Worm (Caenorhabditis elegans): ENCODE data around the gene K02F6.8.
"Not testable (repeated sequence)": the region's sequence is repeated elsewhere in the genome, so short reads cannot be mapped to it uniquely, and the experiment has no call there.

Gene K02F6.8

DNA sequence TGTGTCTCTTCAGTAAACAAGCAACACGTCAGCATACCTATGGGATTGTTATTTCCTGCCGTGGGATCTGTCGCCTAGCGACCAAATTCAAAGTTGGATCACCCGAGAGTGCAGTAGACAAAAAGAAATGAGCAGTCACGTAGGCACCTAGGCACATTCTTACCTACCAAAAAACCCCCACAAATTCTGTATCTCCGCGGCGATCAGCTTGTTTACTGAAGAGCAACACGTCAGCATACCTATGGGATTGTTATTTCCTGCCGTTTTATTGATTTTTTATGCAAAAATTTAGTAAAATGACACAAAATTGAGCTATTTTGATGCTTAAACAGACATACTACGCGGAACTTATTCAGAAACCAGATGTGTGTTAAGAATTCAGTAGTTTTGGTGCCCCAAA lies 393 bp downstream of the K02F6.8 start, which contains the start of gene K02F6.5:
TSS of gene K02F6.5 (plus strand) at position 301 of the 400 bp plus-strand sequence.
- not testable (repeated sequence) for TF ChIP-seq lin-13 (GFP tag; optimal IDR thresholded peaks at IDR 0.05); egl-13 (tag; optimal IDR thresholded peaks at IDR 0.05); ztf-4 (tag; optimal IDR thresholded peaks at IDR 0.05)

DNA sequence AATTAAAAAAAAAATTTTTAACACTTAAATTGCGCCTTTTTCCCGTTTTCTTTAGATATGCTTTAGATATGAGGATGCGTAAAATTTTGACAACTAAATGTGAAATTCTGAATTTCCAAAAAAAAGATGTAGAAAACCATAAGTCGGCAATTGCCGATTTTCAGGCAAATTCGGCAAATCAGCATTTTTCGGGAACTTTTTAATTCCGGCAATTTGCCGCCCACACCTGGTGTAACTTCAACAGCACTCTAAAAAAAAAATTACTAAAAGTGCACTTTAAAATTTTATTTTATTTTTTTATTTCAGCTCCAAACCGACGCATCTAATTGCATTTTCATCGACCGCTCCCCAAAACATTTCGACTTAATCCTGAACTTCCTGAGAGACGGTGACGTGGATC lies 4.4 kb downstream of the K02F6.8 start, which contains the start of gene K02F6.6:
TSS of gene K02F6.6 (plus strand) at position 301 of the 400 bp plus-strand sequence.
- TF ChIP-seq aha-1 (tag; optimal IDR thresholded peaks at IDR 0.05) (no peak), ceh-88 (GFP tag; IDR thresholded peaks at IDR 0.05) (no peak), unc-98 (GFP tag; IDR thresholded peaks at IDR 0.05) (no peak), rnt-1 (tag; optimal IDR thresholded peaks at IDR 0.05) (no peak), efl-1 (optimal IDR thresholded peaks at IDR 0.05) (no peak), efl-1 (GFP tag; optimal IDR thresholded peaks at IDR 0.05 in 1 of 2) (no peak), elt-2 (tag; optimal IDR thresholded peaks at IDR 0.05) (no peak), lin-13 (GFP tag; optimal IDR thresholded peaks at IDR 0.05) (no peak), elt-3 (tag; optimal IDR thresholded peaks at IDR 0.05) (no peak)

DNA sequence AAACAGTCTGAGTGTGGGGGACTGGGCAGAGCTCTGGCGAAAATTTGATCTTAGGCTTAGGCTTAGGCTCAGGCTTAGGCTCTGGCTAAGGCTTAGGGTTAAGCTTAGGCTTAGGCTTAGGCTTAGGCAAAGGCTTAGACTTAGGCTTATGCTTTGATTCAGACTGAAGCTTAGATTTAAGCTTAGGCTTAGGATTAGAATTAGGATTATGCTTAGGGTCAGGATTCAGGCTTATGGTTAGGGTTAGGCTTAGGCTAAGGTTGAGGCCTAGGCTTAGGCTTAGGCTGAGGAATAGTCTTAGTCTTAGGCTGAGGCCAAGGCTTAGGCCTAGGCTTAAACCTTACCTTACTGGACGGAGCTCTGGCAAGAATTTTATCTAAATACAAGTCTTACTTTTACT lies 8.0 kb downstream of the K02F6.8 start:
- no peak for TF ChIP-seq egl-13 (tag; optimal IDR thresholded peaks at IDR 0.05)
- no peak for TF ChIP-seq nhr-71 (tag; optimal IDR thresholded peaks at IDR 0.05)
- no peak for TF ChIP-seq ceh-63 (GFP tag; optimal IDR thresholded peaks at IDR 0.05)
- no peak for TF ChIP-seq lin-15B (tag; optimal IDR thresholded peaks at IDR 0.05)
- TF ChIP-seq jun-1 (tag; optimal IDR thresholded peaks at IDR 0.05), result no peak

DNA sequence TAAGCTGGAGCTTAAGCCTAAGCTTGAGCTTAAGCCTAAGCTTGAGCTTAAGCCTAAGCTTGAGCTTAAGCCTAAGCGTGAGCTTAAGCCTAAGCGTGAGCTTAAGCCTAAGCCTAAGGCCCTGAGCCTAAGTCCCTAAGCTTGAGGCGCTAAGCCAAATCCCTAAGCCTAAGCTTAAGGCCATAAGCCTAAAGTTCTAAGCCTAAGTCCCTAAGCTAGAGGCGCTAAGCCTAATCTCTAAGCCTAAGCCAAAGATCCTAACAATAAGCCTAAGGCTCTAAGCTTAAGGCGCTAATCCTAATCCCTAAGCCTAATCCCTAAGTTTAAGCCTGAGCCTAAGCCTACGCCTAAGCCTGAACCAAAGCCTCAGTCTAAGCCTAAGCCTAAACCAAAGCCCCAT lies 9.2 kb downstream of the K02F6.8 start:
- no peak for TF ChIP-seq dsc-1 (tag; optimal IDR thresholded peaks at IDR 0.05)

DNA sequence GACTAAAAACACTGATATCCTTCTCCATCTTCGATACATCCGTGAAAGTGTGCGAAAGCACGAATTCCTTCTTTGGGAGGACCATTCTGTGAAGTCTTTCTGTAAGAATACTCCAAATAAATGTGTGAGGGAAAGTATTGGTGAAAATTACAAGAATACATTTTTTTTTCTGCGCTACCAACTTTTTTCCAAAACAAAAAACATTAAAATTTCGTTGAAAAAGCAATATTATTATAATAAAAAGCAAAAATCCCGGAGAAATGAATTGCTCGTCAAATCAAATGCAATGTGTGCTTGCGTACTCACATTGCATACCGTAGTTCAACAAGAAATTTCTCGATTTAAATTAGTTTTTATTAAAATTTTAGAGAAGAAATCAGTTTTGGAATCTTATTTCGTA lies 12.9 kb downstream of the K02F6.8 start, which contains the start of gene bath-13:
TSS of gene bath-13 (minus strand) at position 101 of the 400 bp plus-strand sequence.
- no peak for TF ChIP-seq unc-30 (tag; optimal IDR thresholded peaks at IDR 0.05)
- no peak for TF ChIP-seq ceh-82 (tag; optimal IDR thresholded peaks at IDR 0.05)
- TF ChIP-seq isw-1 (GFP tag; IDR thresholded peaks at IDR 0.05), result no peak
- no peak for TF ChIP-seq C04F5.9 (tag; optimal IDR thresholded peaks at IDR 0.05)
- no peak for TF ChIP-seq egl-27 (tag; optimal IDR thresholded peaks at IDR 0.05)
- no peak for TF ChIP-seq mep-1 (tag; optimal IDR thresholded peaks at IDR 0.05)
- TF ChIP-seq efl-3 (GFP tag; optimal IDR thresholded peaks at IDR 0.05), result no peak

DNA sequence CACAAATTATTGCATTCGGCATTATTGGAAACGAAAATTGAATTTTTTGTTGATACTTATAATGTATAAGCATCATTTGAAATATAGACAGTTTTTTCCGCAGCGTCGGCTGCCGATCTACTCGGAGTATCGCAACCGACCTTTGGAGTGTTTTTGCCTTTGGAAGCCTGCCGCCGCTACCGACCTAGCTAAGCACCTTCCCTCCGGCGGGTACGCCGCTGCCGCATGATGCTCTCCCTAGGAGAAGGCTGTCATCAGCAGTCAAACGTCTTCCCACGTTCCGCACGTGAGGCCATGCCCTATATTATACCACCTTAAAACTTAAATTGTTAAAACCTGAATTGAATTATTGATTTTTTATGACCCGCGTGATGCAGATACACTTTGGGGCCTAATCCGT lies 16.4 kb downstream of the K02F6.8 start:
- TF ChIP-seq tlp-1 (tag; optimal IDR thresholded peaks at IDR 0.05), result no peak
- no peak for TF ChIP-seq C34B4.2 (tag; optimal IDR thresholded peaks at IDR 0.05)

DNA sequence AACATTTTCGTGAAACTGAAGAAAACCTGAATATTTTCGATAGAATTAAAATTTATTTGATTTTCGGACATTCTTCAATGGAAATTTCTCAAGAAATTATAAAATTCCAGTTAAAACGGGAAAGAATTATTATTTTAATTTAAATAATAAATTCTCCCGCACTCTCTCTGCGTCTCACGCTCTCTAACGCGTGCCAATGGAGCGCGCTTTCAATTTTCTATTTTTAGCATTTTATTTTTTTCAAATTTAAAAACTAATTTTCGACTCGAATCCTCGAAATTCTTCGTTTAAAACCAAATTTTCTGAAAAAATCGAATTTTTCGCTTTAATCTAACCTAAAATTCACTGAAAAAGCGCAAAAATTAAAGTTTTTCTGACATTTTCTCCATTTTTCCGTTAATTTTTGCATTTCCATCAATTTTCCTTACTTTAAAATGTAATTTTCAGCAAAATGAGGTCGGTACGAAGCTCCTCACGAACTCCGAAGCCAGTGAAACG lies 30.4 kb downstream of the K02F6.8 start, which contains the start of gene gbas-1:
TSS of gene gbas-1 (plus strand) at position 448 of the 498 bp plus-strand sequence.
- TF ChIP-seq elt-2 (tag; optimal IDR thresholded peaks at IDR 0.05) (no peak), jun-1 (tag; optimal IDR thresholded peaks at IDR 0.05) (no peak), Y116A8C.19 (tag; optimal IDR thresholded peaks at IDR 0.05; ENCODE audit: borderline replicate concordance) (no peak), lir-3 (tag; optimal IDR thresholded peaks at IDR 0.05; ENCODE audit: poor library complexity) (no peak), nhr-84 (tag; optimal IDR thresholded peaks at IDR 0.05) (no peak), mep-1 (tag; optimal IDR thresholded peaks at IDR 0.05) (peak; percentile 66), efl-3 (GFP tag; optimal IDR thresholded peaks at IDR 0.05) (no peak), aha-1 (tag; optimal IDR thresholded peaks at IDR 0.05) (no peak), ceh-90 (tag; optimal IDR thresholded peaks at IDR 0.05) (no peak), lin-15B (tag; optimal IDR thresholded peaks at IDR 0.05) (no peak), lin-35 (GFP tag; optimal IDR thresholded peaks at IDR 0.05) (peak; percentile 81 to 89), egl-27 (tag; optimal IDR thresholded peaks at IDR 0.05) (no peak), lsy-2 (tag; optimal IDR thresholded peaks at IDR 0.05) (peak; percentile 65 to 66), ceh-82 (tag; optimal IDR thresholded peaks at IDR 0.05) (peak in 1 of 3 experiments; percentile 26), sox-4 (tag; optimal IDR thresholded peaks at IDR 0.05) (no peak), snu-23 (GFP tag; optimal IDR thresholded peaks at IDR 0.05) (peak; percentile 49), ets-5 (GFP tag; IDR thresholded peaks at IDR 0.05) (no peak), nhr-47 (tag; optimal IDR thresholded peaks at IDR 0.05) (no peak), alr-1 (tag; optimal IDR thresholded peaks at IDR 0.05; ENCODE audit: borderline replicate concordance) (no peak), C04F5.9 (tag; optimal IDR thresholded peaks at IDR 0.05) (peak; percentile 17), nhr-19 (GFP tag; conservative IDR thresholded peaks at IDR 0.05) (peak; percentile 45), nhr-85 (tag) (no peak), pqm-1 (tag; optimal IDR thresholded peaks at IDR 0.05) (no peak), snpc-4 (tag; optimal IDR thresholded peaks at IDR 0.05) (peak; percentile 4)

Data from whole organism, L1 larva.